Worm (Caenorhabditis elegans): Measurements from ENCODE around the gene F19B6.1.

DNA sequence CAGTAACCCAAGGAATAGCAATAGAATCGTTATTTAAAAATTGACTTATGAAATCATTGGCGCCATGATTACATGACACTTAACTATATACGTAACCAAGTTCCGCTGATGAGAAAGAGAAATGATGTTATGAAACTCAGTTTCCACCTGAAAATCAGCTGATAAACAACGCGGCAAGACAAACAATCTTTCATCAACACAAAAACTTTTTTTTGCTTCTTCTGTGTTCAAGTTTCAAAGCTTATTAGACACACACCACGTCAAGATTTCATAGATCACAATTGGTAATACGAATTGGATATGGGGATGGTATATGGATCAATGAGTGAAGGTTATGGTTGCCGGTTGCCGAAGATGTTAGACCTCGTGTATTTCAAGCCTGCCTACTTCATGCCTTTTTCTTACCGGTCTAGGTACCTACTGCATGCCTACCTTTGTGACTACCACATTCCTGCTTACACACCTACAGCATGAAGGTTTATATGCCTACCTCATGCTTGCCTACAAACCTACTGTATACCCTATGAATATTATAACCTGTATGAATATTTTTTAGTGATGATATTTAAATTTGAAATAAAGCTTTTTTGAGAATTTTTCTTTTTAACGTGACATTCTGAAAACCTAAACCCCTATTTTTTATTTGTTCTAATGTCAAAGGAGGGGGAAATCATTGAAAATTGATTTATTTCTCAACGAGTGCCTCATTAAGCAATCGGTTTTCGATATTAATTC lies 1.2 kb upstream of the F19B6.1 start, which contains the start of the genes F19B6.10 and wht-5:
- no peak for TF ChIP-seq nhr-11 (tag; optimal IDR thresholded peaks at IDR 0.05)
- TF ChIP-seq hlh-8 (tag; optimal IDR thresholded peaks at IDR 0.05): no peak
- TF ChIP-seq che-1 (tag; optimal IDR thresholded peaks at IDR 0.05): no peak
- TF ChIP-seq sdc-2 (tag; optimal IDR thresholded peaks at IDR 0.05): no peak
- TF ChIP-seq ceh-19 (GFP tag; optimal IDR thresholded peaks at IDR 0.05): no peak
